Worm (Caenorhabditis elegans) whole organism, L2 larva: ENCODE data around the gene pbs-3.

Experiments
- C34F6.9 ChIP-seq: fragments of 150-350 bp; optimal IDR thresholded peaks from 2 replicates; lab custom pipeline; 2014; ENCODE audit warnings: missing biosample characterization, missing genetic modification characterization
- F13H6.1 ChIP-seq: sonication (generic microtip); optimal IDR thresholded peaks from 2 replicates; lab custom pipeline; 2016; ENCODE audit warnings: missing genetic modification characterization, missing compliant biosample characterization
- elt-1 ChIP-seq: fragments of 150-350 bp; optimal IDR thresholded peaks from 2 replicates; lab custom pipeline; 2014; ENCODE audit warnings: missing biosample characterization, missing genetic modification characterization
- fos-1 ChIP-seq: fragments of 150-350 bp; optimal IDR thresholded peaks from 2 replicates; lab custom pipeline; 2014; ENCODE audit warnings: missing biosample characterization, missing genetic modification characterization
- lin-13 ChIP-seq: fragments of 150-350 bp; optimal IDR thresholded peaks from 2 replicates; lab custom pipeline; 2014; ENCODE audit warnings: missing biosample characterization, missing genetic modification reagents, missing genetic modification characterization
- nhr-129 ChIP-seq: fragments of 150-350 bp; optimal IDR thresholded peaks from 2 replicates; lab custom pipeline; 2014; ENCODE audit warnings: missing biosample characterization, missing genetic modification characterization
- skn-1 ChIP-seq: sonication (generic microtip); optimal IDR thresholded peaks from 2 replicates; lab custom pipeline; 2017; ENCODE audit warnings: missing biosample characterization, missing genetic modification characterization
- unc-39 ChIP-seq: fragments of 150-350 bp; optimal IDR thresholded peaks from 2 replicates; lab custom pipeline; 2014; ENCODE audit warnings: missing biosample characterization, missing genetic modification characterization
- ztf-4 ChIP-seq: fragments of 150-350 bp; optimal IDR thresholded peaks from 2 replicates; lab custom pipeline; 2014; ENCODE audit warnings: missing biosample characterization, missing genetic modification characterization

DNA sequence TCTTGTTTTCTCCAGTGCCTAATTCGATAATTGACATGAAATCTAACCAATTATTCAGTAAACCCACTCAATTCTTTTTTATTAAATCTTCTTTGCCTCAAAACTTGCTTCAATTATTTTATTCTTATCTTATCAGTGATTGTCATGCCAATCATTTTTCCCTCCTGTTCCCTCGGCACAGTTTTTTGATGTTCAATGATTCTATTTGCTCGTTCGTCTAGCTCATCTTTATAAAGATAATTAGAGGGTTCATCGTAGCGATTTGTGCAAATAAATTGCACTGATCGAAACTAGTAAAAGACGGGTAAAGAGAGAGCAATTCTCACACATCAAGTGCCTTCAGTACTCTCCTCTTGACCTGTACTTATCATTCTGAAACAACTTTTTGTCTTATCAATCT is 12.4 kb upstream of the pbs-3 start:
- TF ChIP-seq F13H6.1 (tag; lab: Kevin White, UChicago) (no peak), unc-39 (tag; lab: Kevin White, UChicago) (no peak), lin-13 (GFP tag; lab: Kevin White, UChicago) (no peak), skn-1 (tag; lab: Kevin White, UChicago) (no peak), nhr-129 (tag; lab: Kevin White, UChicago) (no peak), ztf-4 (tag; lab: Kevin White, UChicago) (no peak), C34F6.9 (tag; lab: Kevin White, UChicago) (no peak), fos-1 (tag; lab: Kevin White, UChicago) (peak; percentile 26), elt-1 (tag; lab: Kevin White, UChicago) (no peak)
